4 worm cellular contexts compared by ENCODE assay signal in the genomic region with DNA sequence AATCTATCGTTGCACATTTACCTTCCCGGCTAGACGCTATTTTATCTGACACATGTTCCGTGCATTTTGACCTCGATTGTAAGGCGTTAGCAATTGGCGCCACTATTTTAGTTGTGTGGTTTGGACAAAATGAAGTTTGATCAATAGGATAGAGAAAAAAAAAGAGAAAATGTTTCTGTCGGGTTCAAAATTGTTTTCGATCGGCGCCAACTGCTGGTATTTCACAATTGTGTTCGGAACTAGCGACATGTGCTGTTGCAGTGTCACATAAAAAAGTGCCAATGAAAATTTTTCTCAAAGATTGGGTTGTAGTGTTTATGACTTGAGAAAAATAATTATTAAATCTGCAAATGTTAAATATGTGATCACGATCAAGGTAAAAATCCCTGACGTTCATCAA.
TF ChIP-seq lines count a peak whose summit lies in the region.

No protein-coding gene starts in this region.

TF ChIP-seq in whole organism, L1 larva, 84 proteins besides CTCF, POLR2A, EP300 and RAD21:
- no peak for TF ChIP-seq nhr-76 (tag; optimal IDR thresholded peaks at IDR 0.05; lab: Kevin White, UChicago)
- no peak for TF ChIP-seq unc-130 (tag; optimal IDR thresholded peaks at IDR 0.05; lab: Kevin White, UChicago)
- peak; percentile 53 for TF ChIP-seq lin-14 (GFP tag; optimal IDR thresholded peaks at IDR 0.05; lab: Kevin White, UChicago)
- no peak for TF ChIP-seq nhr-47 (tag; optimal IDR thresholded peaks at IDR 0.05; lab: Kevin White, UChicago)
- peak; percentile 35 for TF ChIP-seq nhr-71 (tag; optimal IDR thresholded peaks at IDR 0.05; lab: Kevin White, UChicago)
- peak; percentile 65 for TF ChIP-seq rnt-1 (tag; optimal IDR thresholded peaks at IDR 0.05; lab: Kevin White, UChicago)
- TF ChIP-seq blmp-1 (tag; optimal IDR thresholded peaks at IDR 0.05; lab: Kevin White, UChicago) = no peak
- TF ChIP-seq nhr-28 (tag; optimal IDR thresholded peaks at IDR 0.05; lab: Kevin White, UChicago) = no peak
- TF ChIP-seq ces-1 (GFP tag; optimal IDR thresholded peaks at IDR 0.05; lab: Kevin White, UChicago) = no peak

TF ChIP-seq in whole organism, L2 larva, 48 proteins besides CTCF, POLR2A, EP300 and RAD21:
- TF ChIP-seq sem-4 (tag; optimal IDR thresholded peaks at IDR 0.05; lab: Kevin White, UChicago) (no peak), F13H6.1 (tag; optimal IDR thresholded peaks at IDR 0.05; lab: Kevin White, UChicago) (peak; percentile 65), sma-9 (GFP tag; optimal IDR thresholded peaks at IDR 0.05; lab: Kevin White, UChicago) (peak; percentile 78), sma-9 (tag; optimal IDR thresholded peaks at IDR 0.05; lab: Kevin White, UChicago) (no peak), lsy-2 (tag; optimal IDR thresholded peaks at IDR 0.05; lab: Kevin White, UChicago) (peak in 1 of 2 experiments; percentile 27)

TF ChIP-seq in whole organism, L3 larva, 47 proteins besides CTCF, POLR2A, EP300 and RAD21:
- no peak for TF ChIP-seq nhr-77 (tag; optimal IDR thresholded peaks at IDR 0.05; lab: Kevin White, UChicago)
- TF ChIP-seq egl-5 (tag; optimal IDR thresholded peaks at IDR 0.05; lab: Kevin White, UChicago) = peak; percentile 26

TF ChIP-seq in whole organism, L4 larva, 104 proteins besides CTCF, POLR2A, EP300 and RAD21:
- no peak for TF ChIP-seq daf-12 (tag; optimal IDR thresholded peaks at IDR 0.05; lab: Kevin White, UChicago)
- TF ChIP-seq aha-1 (tag; lab: Kevin White, UChicago) = peak; percentile 35
- no peak for TF ChIP-seq fkh-10 (GFP tag; optimal IDR thresholded peaks at IDR 0.05; lab: Kevin White, UChicago)
- peak; percentile 54 for TF ChIP-seq hlh-11 (tag; optimal IDR thresholded peaks at IDR 0.05; lab: Kevin White, UChicago)
- TF ChIP-seq nhr-41 (GFP tag; IDR thresholded peaks at IDR 0.05; lab: Robert Waterston, UW) = no peak
- no peak for TF ChIP-seq spr-3 (GFP tag; optimal IDR thresholded peaks at IDR 0.05; lab: Kevin White, UChicago)
- TF ChIP-seq daf-16 (GFP tag; optimal IDR thresholded peaks at IDR 0.05; lab: Kevin White, UChicago) = peak in 1 of 2 experiments; percentile 86
- no peak for TF ChIP-seq daf-16 (tag; optimal IDR thresholded peaks at IDR 0.05; lab: Kevin White, UChicago)
- no peak for TF ChIP-seq nhr-76 (tag; optimal IDR thresholded peaks at IDR 0.05; lab: Kevin White, UChicago)
- TF ChIP-seq lsy-2 (tag; optimal IDR thresholded peaks at IDR 0.05; lab: Kevin White, UChicago) = no peak
- no peak for TF ChIP-seq ceh-82 (tag; optimal IDR thresholded peaks at IDR 0.05; lab: Kevin White, UChicago)
- TF ChIP-seq spr-1 (tag; optimal IDR thresholded peaks at IDR 0.05; lab: Kevin White, UChicago) = no peak
- peak; percentile 40 for TF ChIP-seq dmd-6 (GFP tag; IDR thresholded peaks at IDR 0.05; lab: Robert Waterston, UW)
- peak; percentile 10 for TF ChIP-seq nhr-28 (tag; optimal IDR thresholded peaks at IDR 0.05; lab: Kevin White, UChicago)
